Fruit fly (Drosophila melanogaster): Measurements from ENCODE around the gene rux.

Gene rux

dm6 chrX:5995951-5996350, 41.6 kb downstream of the rux start (continued):
- TF ChIP-seq CG31224 (GFP tag; IDR thresholded peaks at IDR 0.05) (0 out of 2 replicates have a peak, but pooled peaks have one; percentile 7), CG8924 (tag; optimal IDR thresholded peaks at IDR 0.05) (peak; percentile 35), phol (tag; optimal IDR thresholded peaks at IDR 0.05) (peak; percentile 44), bsh (GFP tag; optimal IDR thresholded peaks at IDR 0.05) (peak in 1 of 2 experiments; percentile 54), D19A (tag; optimal IDR thresholded peaks at IDR 0.05) (peak; percentile 26), CG12391 (tag; optimal IDR thresholded peaks at IDR 0.05) (peak; percentile 39), Lhr (GFP tag; optimal IDR thresholded peaks at IDR 0.05) (no peak), dan (GFP tag; IDR thresholded peaks at IDR 0.05) (no peak), wor (GFP tag; IDR thresholded peaks at IDR 0.05) (peak; percentile 13; the same call in 1 of the 2 replicates), CG9817 (tag; optimal IDR thresholded peaks at IDR 0.05) (no peak), CG13624 (GFP tag; optimal IDR thresholded peaks at IDR 0.05) (no peak), dmrt11E (tag; optimal IDR thresholded peaks at IDR 0.05) (peak; percentile 43), CG15696 (tag; optimal IDR thresholded peaks at IDR 0.05) (peak; percentile 8), CG17568 (GFP tag; optimal IDR thresholded peaks at IDR 0.05) (no peak), CoRest (tag; optimal IDR thresholded peaks at IDR 0.05) (peak; percentile 8), CG32772 (GFP tag; IDR thresholded peaks at IDR 0.05) (0 out of 2 replicates have a peak, but pooled peaks have one; percentile 20), CG7271 (tag; optimal IDR thresholded peaks at IDR 0.05) (no peak), CG7839 (tag; optimal IDR thresholded peaks at IDR 0.05) (peak; percentile 17), Nf-YA (GFP tag; IDR thresholded peaks at IDR 0.05) (no peak), CG13287 (GFP tag; IDR thresholded peaks at IDR 0.05; ENCODE audit: partially characterized antibody) (no peak), CG1832 (GFP tag; optimal IDR thresholded peaks at IDR 0.05) (no peak), D (optimal IDR thresholded peaks at IDR 0.05) (no peak), D (GFP tag; optimal IDR thresholded peaks at IDR 0.05) (peak; percentile 9), HmgZ (tag; optimal IDR thresholded peaks at IDR 0.05) (no peak), lbe (GFP tag; optimal IDR thresholded peaks at IDR 0.05) (no peak), pfk (GFP tag; optimal IDR thresholded peaks at IDR 0.05) (no peak), stc (GFP tag; IDR thresholded peaks at IDR 0.05) (no peak), CG17829 (tag; optimal IDR thresholded peaks at IDR 0.05) (peak; percentile 21), grau (tag; optimal IDR thresholded peaks at IDR 0.05) (peak; percentile 37), CG12236 (GFP tag; optimal IDR thresholded peaks at IDR 0.05) (no peak), ab (GFP tag; optimal IDR thresholded peaks at IDR 0.05) (no peak), unpg (GFP tag; optimal IDR thresholded peaks at IDR 0.05) (peak; percentile 38), trh (GFP tag; optimal IDR thresholded peaks at IDR 0.05) (no peak), Six4 (GFP tag; optimal IDR thresholded peaks at IDR 0.05) (no peak), CG6689 (GFP tag; IDR thresholded peaks at IDR 0.05) (0 out of 2 replicates have a peak, but pooled peaks have one; percentile 17), Awh (GFP tag; IDR thresholded peaks at IDR 0.05) (no peak), slbo (GFP tag; IDR thresholded peaks at IDR 0.05) (0 out of 2 replicates have a peak, but pooled peaks have one; percentile 29), az2 (GFP tag; optimal IDR thresholded peaks at IDR 0.05) (peak; percentile 32), Hand (GFP tag; optimal IDR thresholded peaks at IDR 0.05) (no peak), nmo (GFP tag; optimal IDR thresholded peaks at IDR 0.05) (peak; percentile 38), peb (GFP tag; IDR thresholded peaks at IDR 0.05) (0 out of 2 replicates have a peak, but pooled peaks have one; percentile 8), danr (GFP tag; IDR thresholded peaks at IDR 0.05) (no peak), CG8478 (optimal IDR thresholded peaks at IDR 0.05) (no peak), so (GFP tag; IDR thresholded peaks at IDR 0.05) (no peak), CG15601 (tag; optimal IDR thresholded peaks at IDR 0.05) (peak; percentile 13), sens (GFP tag) (peak; percentile 78), CG10959 (GFP tag; IDR thresholded peaks at IDR 0.05) (peak; percentile 57; the same call in 1 of the 2 replicates), CG13424 (tag; optimal IDR thresholded peaks at IDR 0.05) (peak; percentile 8), chif (GFP tag; optimal IDR thresholded peaks at IDR 0.05) (peak in 1 of 2 experiments; percentile 40), Xbp1 (GFP tag; optimal IDR thresholded peaks at IDR 0.05) (peak; percentile 30), Blimp-1 (GFP tag; optimal IDR thresholded peaks at IDR 0.05) (peak; percentile 49)

Data from whole organism, embryonic.